Worm (Caenorhabditis elegans): ENCODE results near the gene C05C10.3.

Gene C05C10.3

ce11 chrII:9936859-9937258 lies at the start of gene C05C10.3:
TSS of gene C05C10.3 (minus strand) at chrII:9936893.
- TF ChIP-seq unc-62 (GFP tag; optimal IDR thresholded peaks at IDR 0.05) = no peak

ce11 chrII:9984866-9985336 lies 48.2 kb upstream of the C05C10.3 start:
- no peak for TF ChIP-seq unc-62 (GFP tag; optimal IDR thresholded peaks at IDR 0.05)

ce11 chrII:9982437-9982836 lies 45.7 kb upstream of the C05C10.3 start:
- no peak for TF ChIP-seq unc-62 (GFP tag; optimal IDR thresholded peaks at IDR 0.05)

- no peak for TF ChIP-seq unc-62 (GFP tag; optimal IDR thresholded peaks at IDR 0.05)
Measured at ce11 chrII:9981760-9982159, 45.1 kb upstream of the C05C10.3 start, which contains the start of gene sdz-38. TSS of gene sdz-38 (minus strand) at chrII:9981860.

ce11 chrII:9980077-9980631 lies 43.5 kb upstream of the C05C10.3 start, which contains the start of gene ZK892.6:
TSS of gene ZK892.6 (minus strand) at chrII:9980127.
- TF ChIP-seq unc-62 (GFP tag; optimal IDR thresholded peaks at IDR 0.05) = no peak

ce11 chrII:9976405-9976804 lies 39.7 kb upstream of the C05C10.3 start, which contains the start of gene R53.8:
TSS of gene R53.8 (plus strand) at chrII:9976705.
- TF ChIP-seq unc-62 (GFP tag; optimal IDR thresholded peaks at IDR 0.05) = no peak

- no peak for TF ChIP-seq unc-62 (GFP tag; optimal IDR thresholded peaks at IDR 0.05)
Measured at ce11 chrII:9974967-9975366, 38.3 kb upstream of the C05C10.3 start, which contains the start of gene aakg-5. TSS of gene aakg-5 (minus strand) at chrII:9975125.

- TF ChIP-seq unc-62 (GFP tag; optimal IDR thresholded peaks at IDR 0.05) = no peak
Measured at ce11 chrII:9974210-9974609, 37.5 kb upstream of the C05C10.3 start.

ce11 chrII:9970438-9971092 lies 33.9 kb upstream of the C05C10.3 start, which contains the start of gene R53.5:
TSS of gene R53.5 (minus strand) at chrII:9970488.
- no peak for TF ChIP-seq unc-62 (GFP tag; optimal IDR thresholded peaks at IDR 0.05)

ce11 chrII:9967999-9968706 lies 31.5 kb upstream of the C05C10.3 start, which contains the start of the genes R53.4 and psf-1:
TSS of gene R53.4 (minus strand) at chrII:9968049.
TSS of gene psf-1 (plus strand) at chrII:9968673.
- TF ChIP-seq unc-62 (GFP tag; optimal IDR thresholded peaks at IDR 0.05) = no peak

ce11 chrII:9966954-9967353 lies 30.3 kb upstream of the C05C10.3 start, which contains the start of gene dtmk-1:
TSS of gene dtmk-1 (minus strand) at chrII:9967099.
- no peak for TF ChIP-seq unc-62 (GFP tag; optimal IDR thresholded peaks at IDR 0.05)

ce11 chrII:9965325-9965724 lies 28.6 kb upstream of the C05C10.3 start:
- no peak for TF ChIP-seq unc-62 (GFP tag; optimal IDR thresholded peaks at IDR 0.05)

- TF ChIP-seq unc-62 (GFP tag; optimal IDR thresholded peaks at IDR 0.05) = no peak
Measured at ce11 chrII:9963808-9964207, 27.1 kb upstream of the C05C10.3 start.

- TF ChIP-seq unc-62 (GFP tag; optimal IDR thresholded peaks at IDR 0.05) = no peak
Measured at ce11 chrII:9960127-9960526, 23.4 kb upstream of the C05C10.3 start.

- no peak for TF ChIP-seq unc-62 (GFP tag; optimal IDR thresholded peaks at IDR 0.05)
Measured at ce11 chrII:9956116-9956515, 19.4 kb upstream of the C05C10.3 start.

ce11 chrII:9954885-9955284 lies 18.2 kb upstream of the C05C10.3 start, which contains the start of gene egl-43:
TSS of gene egl-43 (plus strand) at chrII:9955185.
- TF ChIP-seq unc-62 (GFP tag; optimal IDR thresholded peaks at IDR 0.05) = no peak

Data from whole organism, dauer.